Fruit fly (Drosophila melanogaster): ENCODE results near the gene Fbxl7.

Gene Fbxl7

DNA sequence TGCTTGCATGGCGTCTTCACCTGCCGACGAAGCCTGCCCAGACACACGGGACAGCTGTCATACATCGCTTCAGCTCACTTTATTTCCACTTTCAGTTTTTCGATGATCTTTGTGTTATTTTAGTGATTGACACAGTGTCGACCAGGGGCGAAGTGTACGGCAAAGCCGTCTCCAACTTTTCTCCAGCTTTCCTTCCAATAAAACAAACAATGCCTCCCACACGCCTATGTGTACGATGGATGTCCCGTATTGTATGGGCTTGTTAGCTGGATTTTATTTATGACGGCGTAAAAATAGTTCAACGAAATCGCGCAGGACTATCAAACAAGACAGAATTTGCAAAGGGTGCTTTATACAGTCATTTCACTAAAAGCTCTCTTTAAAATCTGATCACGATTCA, 30.1 kb downstream of the Fbxl7 start, which contains the start of the genes CG31088 and CG46383:
Gene CG31088 (minus strand): TSS at position 101 of the 400 bp plus-strand sequence.
Gene CG46383 (minus strand): TSS at position 101 of the 400 bp plus-strand sequence.
- TF ChIP-seq Ets98B (GFP tag; IDR thresholded peaks at IDR 0.05) = no peak
- no peak for TF ChIP-seq CG32121 (GFP tag; IDR thresholded peaks at IDR 0.05)
- no peak for TF ChIP-seq Pif1B (GFP tag; optimal IDR thresholded peaks at IDR 0.05)
- TF ChIP-seq CG8159 (tag; optimal IDR thresholded peaks at IDR 0.05) = no peak
- TF ChIP-seq gl (tag; optimal IDR thresholded peaks at IDR 0.05) = no peak
- TF ChIP-seq CG14655 (GFP tag; optimal IDR thresholded peaks at IDR 0.05) = no peak
- TF ChIP-seq D1 (tag; optimal IDR thresholded peaks at IDR 0.05) = no peak
- no peak for TF ChIP-seq Pif1A (GFP tag; optimal IDR thresholded peaks at IDR 0.05)
- TF ChIP-seq CG4496 (GFP tag; IDR thresholded peaks at IDR 0.05) = no peak
- no peak for TF ChIP-seq CG10348 (GFP tag; IDR thresholded peaks at IDR 0.05)
- no peak for TF ChIP-seq CG12605 (GFP tag; IDR thresholded peaks at IDR 0.05)

DNA sequence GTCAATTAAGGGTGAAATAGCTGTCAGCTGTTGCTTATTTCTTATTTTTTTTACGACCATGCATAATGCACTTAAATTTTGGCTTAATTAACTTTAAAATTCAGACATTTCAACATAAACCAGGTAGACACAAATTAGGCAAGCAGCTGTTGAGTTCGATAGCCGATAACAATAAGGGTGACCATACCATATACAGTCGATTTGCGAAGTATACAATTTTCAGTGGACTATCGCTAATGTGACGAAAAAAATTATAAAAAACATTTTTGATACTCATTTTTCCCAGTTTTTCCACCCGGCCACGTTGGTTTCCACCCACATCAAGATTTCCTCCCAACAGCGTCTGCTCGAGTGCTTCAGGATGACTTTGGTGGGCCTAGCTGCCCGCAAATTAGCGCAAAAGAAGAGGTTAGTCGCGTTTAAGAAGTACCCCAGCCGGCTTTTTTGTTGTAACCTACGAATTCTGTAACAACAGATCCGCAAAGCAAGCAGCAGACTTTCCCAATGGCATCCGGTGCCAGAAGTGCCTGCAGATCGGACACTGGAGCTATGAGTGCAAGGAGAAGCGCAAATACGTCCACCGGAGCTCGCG, 43.1 kb downstream of the Fbxl7 start, which contains the start of the genes CG4287 and CG5516:
Gene CG4287 (minus strand): TSS at position 178 of the 592 bp plus-strand sequence.
Gene CG5516 (plus strand): TSS at position 195 of the 592 bp plus-strand sequence.
- TF ChIP-seq Ets98B (GFP tag; IDR thresholded peaks at IDR 0.05) (no peak), Pif1A (GFP tag; optimal IDR thresholded peaks at IDR 0.05) (no peak), D1 (tag; optimal IDR thresholded peaks at IDR 0.05) (no peak), rn (GFP tag; IDR thresholded peaks at IDR 0.05) (no peak), EcR (GFP tag; optimal IDR thresholded peaks at IDR 0.05) (no peak), CG8159 (tag; optimal IDR thresholded peaks at IDR 0.05) (no peak), Snoo (tag; optimal IDR thresholded peaks at IDR 0.05) (no peak)

DNA sequence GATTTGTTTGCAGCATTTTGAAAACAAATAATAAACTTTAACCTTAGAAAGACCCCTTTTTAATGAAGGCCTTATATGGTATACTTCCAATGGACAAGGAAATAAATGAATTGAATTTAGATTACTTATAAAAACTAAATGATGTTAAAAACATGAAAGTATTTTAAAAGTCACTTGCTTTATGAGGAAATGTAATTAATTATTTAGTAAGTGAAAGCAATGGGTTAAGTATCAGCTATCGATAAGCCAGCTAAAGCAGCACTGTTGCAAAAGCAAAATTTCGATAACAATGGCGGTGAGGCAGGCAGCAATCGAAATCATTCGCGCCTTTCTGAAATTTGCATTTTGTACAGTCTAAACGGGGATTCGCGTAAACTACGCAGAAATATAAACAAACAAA, 44.5 kb downstream of the Fbxl7 start, which contains the start of the genes CG32856 and Rbf2:
Gene CG32856 (minus strand): TSS at position 183 of the 400 bp plus-strand sequence.
Gene Rbf2 (plus strand): TSS at position 278 of the 400 bp plus-strand sequence.
- no peak for TF ChIP-seq fd96Ca (GFP tag; IDR thresholded peaks at IDR 0.05)
- no peak for TF ChIP-seq Pif1A (GFP tag; optimal IDR thresholded peaks at IDR 0.05)
- TF ChIP-seq EcR (GFP tag; optimal IDR thresholded peaks at IDR 0.05) = peak; percentile 35
- TF ChIP-seq CG13204 (GFP tag; optimal IDR thresholded peaks at IDR 0.05) = no peak
- no peak for TF ChIP-seq CG14655 (GFP tag; optimal IDR thresholded peaks at IDR 0.05)
- peak; percentile 56; the same call in 1 of the 2 replicates for TF ChIP-seq CG10348 (GFP tag; IDR thresholded peaks at IDR 0.05)
- no peak for TF ChIP-seq gl (tag; optimal IDR thresholded peaks at IDR 0.05)
- TF ChIP-seq CG12605 (GFP tag; IDR thresholded peaks at IDR 0.05) = no peak; the same call in 1 of the 2 replicates
- no peak for TF ChIP-seq D1 (tag; optimal IDR thresholded peaks at IDR 0.05)
- peak; percentile 51 for TF ChIP-seq CG17806 (tag; optimal IDR thresholded peaks at IDR 0.05)
- peak; percentile 70 for TF ChIP-seq CG32121 (GFP tag; IDR thresholded peaks at IDR 0.05)
- no peak for TF ChIP-seq CG4496 (GFP tag; IDR thresholded peaks at IDR 0.05)
- peak; percentile 83 for TF ChIP-seq Snoo (tag; optimal IDR thresholded peaks at IDR 0.05)
- no peak for TF ChIP-seq CG8159 (tag; optimal IDR thresholded peaks at IDR 0.05)
- no peak for TF ChIP-seq Pif1B (GFP tag; optimal IDR thresholded peaks at IDR 0.05)
- TF ChIP-seq CG9948 (tag; optimal IDR thresholded peaks at IDR 0.05) = peak; percentile 90
- no peak for TF ChIP-seq rn (GFP tag; IDR thresholded peaks at IDR 0.05)
- TF ChIP-seq CG15710 (tag; optimal IDR thresholded peaks at IDR 0.05) = peak; percentile 94
- TF ChIP-seq CG8301 (tag; optimal IDR thresholded peaks at IDR 0.05) = no peak
- peak; percentile 89 for TF ChIP-seq CG34367 (tag; optimal IDR thresholded peaks at IDR 0.05)

DNA sequence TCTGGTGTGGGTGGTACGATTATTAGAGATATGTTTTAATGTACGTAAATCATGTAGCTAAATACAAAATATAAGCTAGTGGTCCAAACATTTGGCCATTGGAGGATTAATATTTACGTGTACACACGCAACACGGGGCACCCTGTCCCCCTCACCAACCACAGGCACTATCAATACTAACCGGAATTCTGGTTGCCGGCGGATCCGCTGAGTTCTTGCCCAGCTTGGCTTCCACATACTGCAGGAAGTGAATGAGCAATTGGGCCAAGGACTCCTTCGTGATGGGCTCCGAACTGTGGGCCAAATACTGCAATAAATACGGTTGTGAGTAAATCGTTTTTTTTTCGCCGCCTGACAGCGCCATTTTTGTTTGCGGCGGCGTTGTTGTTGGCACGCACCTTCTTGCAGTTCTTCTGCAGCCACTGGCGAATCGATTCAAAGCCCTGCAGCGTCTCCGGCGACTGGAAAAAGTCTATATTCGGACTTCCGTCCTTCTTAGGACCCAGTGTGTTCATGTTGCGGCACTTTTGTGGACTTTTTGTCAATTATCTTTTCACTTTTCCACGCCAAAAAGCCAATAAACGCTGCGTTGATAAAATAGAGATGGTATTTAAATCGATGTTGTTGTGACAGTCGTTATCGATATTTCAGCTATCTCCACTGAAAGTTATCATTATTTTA, 51.7 kb downstream of the Fbxl7 start, which contains the start of gene mor:
Gene mor (minus strand): TSS at position 616 of the 681 bp plus-strand sequence.
- no peak for TF ChIP-seq D1 (tag; optimal IDR thresholded peaks at IDR 0.05)
- TF ChIP-seq CG15710 (tag; optimal IDR thresholded peaks at IDR 0.05) = no peak
- TF ChIP-seq EcR (GFP tag; optimal IDR thresholded peaks at IDR 0.05) = no peak
- TF ChIP-seq gl (tag; optimal IDR thresholded peaks at IDR 0.05) = no peak
- no peak for TF ChIP-seq CG9948 (tag; optimal IDR thresholded peaks at IDR 0.05)
- TF ChIP-seq CG13204 (GFP tag; optimal IDR thresholded peaks at IDR 0.05) = no peak
- TF ChIP-seq CG32121 (GFP tag; IDR thresholded peaks at IDR 0.05) = no peak
- no peak for TF ChIP-seq CG4496 (GFP tag; IDR thresholded peaks at IDR 0.05)
- no peak for TF ChIP-seq CG17806 (tag; optimal IDR thresholded peaks at IDR 0.05)
- TF ChIP-seq Pif1B (GFP tag; optimal IDR thresholded peaks at IDR 0.05) = no peak

DNA sequence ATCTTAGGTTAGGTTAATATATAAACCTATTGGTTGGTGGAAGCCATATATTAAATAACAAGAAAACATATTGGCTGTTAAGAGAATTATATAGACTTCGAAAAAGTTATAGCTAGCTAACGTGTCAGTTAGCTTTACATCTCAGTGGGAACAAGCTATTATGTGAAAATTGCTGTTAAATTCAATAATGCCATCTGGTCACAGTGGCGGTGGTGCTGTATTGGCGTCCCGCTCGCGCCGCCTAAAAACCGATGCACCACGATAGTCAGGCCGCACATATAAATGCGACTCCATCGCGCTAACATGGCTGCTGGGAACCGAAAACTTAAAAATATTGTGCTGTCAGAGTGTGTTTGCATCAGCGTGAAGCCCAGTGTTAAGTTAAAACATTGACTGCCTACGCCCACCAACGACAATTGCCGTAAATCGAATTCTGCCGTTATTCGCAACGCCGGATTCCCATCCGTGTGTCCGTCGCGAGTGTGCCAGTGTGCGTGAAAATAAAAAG, 52.3 kb downstream of the Fbxl7 start, which contains the start of gene Hel89B:
Gene Hel89B (plus strand): TSS at position 320 of the 508 bp plus-strand sequence.
- TF ChIP-seq CG34367 (tag; optimal IDR thresholded peaks at IDR 0.05) = no peak
- peak; percentile 29 for TF ChIP-seq CG8301 (tag; optimal IDR thresholded peaks at IDR 0.05)
- no peak for TF ChIP-seq CG10348 (GFP tag; IDR thresholded peaks at IDR 0.05)
- no peak for TF ChIP-seq CG12605 (GFP tag; IDR thresholded peaks at IDR 0.05)
- TF ChIP-seq D1 (tag; optimal IDR thresholded peaks at IDR 0.05) = no peak
- TF ChIP-seq Pif1B (GFP tag; optimal IDR thresholded peaks at IDR 0.05) = no peak
- TF ChIP-seq rn (GFP tag; IDR thresholded peaks at IDR 0.05) = no peak
- TF ChIP-seq CG32121 (GFP tag; IDR thresholded peaks at IDR 0.05) = no peak
- TF ChIP-seq CG17806 (tag; optimal IDR thresholded peaks at IDR 0.05) = peak; percentile 7
- peak; percentile 43 for TF ChIP-seq CG9948 (tag; optimal IDR thresholded peaks at IDR 0.05)
- no peak for TF ChIP-seq fd96Ca (GFP tag; IDR thresholded peaks at IDR 0.05)
- TF ChIP-seq Ets98B (GFP tag; IDR thresholded peaks at IDR 0.05) = no peak
- no peak for TF ChIP-seq CG14655 (GFP tag; optimal IDR thresholded peaks at IDR 0.05)
- TF ChIP-seq CG8159 (tag; optimal IDR thresholded peaks at IDR 0.05) = peak; percentile 49
- TF ChIP-seq CG4496 (GFP tag; IDR thresholded peaks at IDR 0.05) = no peak
- no peak for TF ChIP-seq Snoo (tag; optimal IDR thresholded peaks at IDR 0.05)
- no peak for TF ChIP-seq Pif1A (GFP tag; optimal IDR thresholded peaks at IDR 0.05)
- TF ChIP-seq gl (tag; optimal IDR thresholded peaks at IDR 0.05) = no peak
- TF ChIP-seq CG13204 (GFP tag; optimal IDR thresholded peaks at IDR 0.05) = no peak
- no peak for TF ChIP-seq EcR (GFP tag; optimal IDR thresholded peaks at IDR 0.05)
- peak; percentile 29 for TF ChIP-seq CG15710 (tag; optimal IDR thresholded peaks at IDR 0.05)

All from whole organism, pupa.